Worm (Caenorhabditis elegans): ENCODE results near the gene F09F7.5.
A peak's percentile ranks its signal among the peaks of the same experiment; 100 is the strongest.

The F09F7.5 gene

DNA sequence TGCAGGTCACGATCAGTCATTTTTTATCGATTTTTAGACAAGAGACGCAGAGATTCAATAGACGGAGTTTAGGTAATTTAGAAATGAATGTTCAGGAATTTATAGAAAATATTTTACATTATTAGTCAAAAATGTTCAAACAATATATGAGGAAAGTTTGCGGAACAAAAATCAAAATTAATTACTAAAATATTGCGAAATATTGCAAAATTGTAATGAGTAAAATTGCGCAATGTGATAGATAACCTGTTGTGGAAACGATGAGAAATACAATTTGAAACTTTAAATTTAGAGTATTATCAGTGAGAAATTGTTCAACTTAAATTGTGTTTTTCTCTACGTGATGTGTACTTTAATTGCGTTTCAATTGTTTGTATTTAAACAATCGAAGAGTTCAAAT is 34.3 kb downstream of the F09F7.5 start, which contains the start of gene F56D2.5:
TSS of gene F56D2.5 (minus strand) at position 371 of the 400 bp plus-strand sequence.
- TF ChIP-seq ceh-14 (tag; optimal IDR thresholded peaks at IDR 0.05), result no peak
- no peak for TF ChIP-seq ceh-34 (tag; optimal IDR thresholded peaks at IDR 0.05)
- TF ChIP-seq unc-86 (tag; optimal IDR thresholded peaks at IDR 0.05), result no peak
- no peak for TF ChIP-seq odd-2 (tag; optimal IDR thresholded peaks at IDR 0.05)
- TF ChIP-seq hlh-8 (tag; optimal IDR thresholded peaks at IDR 0.05), result no peak
- TF ChIP-seq ceh-18 (tag; optimal IDR thresholded peaks at IDR 0.05), result no peak
- no peak for TF ChIP-seq hlh-30 (tag; optimal IDR thresholded peaks at IDR 0.05; ENCODE audit: insufficient read depth)
- no peak for TF ChIP-seq ceh-45 (GFP tag; IDR thresholded peaks at IDR 0.05)
- TF ChIP-seq npax-4 (tag; optimal IDR thresholded peaks at IDR 0.05), result no peak
- no peak for TF ChIP-seq ceh-22 (tag; optimal IDR thresholded peaks at IDR 0.05)
- no peak for TF ChIP-seq hlh-15 (tag; optimal IDR thresholded peaks at IDR 0.05)
- no peak for TF ChIP-seq mec-3 (tag; optimal IDR thresholded peaks at IDR 0.05; ENCODE audit: borderline replicate concordance)
- no peak for TF ChIP-seq pax-1 (tag; optimal IDR thresholded peaks at IDR 0.05)

DNA sequence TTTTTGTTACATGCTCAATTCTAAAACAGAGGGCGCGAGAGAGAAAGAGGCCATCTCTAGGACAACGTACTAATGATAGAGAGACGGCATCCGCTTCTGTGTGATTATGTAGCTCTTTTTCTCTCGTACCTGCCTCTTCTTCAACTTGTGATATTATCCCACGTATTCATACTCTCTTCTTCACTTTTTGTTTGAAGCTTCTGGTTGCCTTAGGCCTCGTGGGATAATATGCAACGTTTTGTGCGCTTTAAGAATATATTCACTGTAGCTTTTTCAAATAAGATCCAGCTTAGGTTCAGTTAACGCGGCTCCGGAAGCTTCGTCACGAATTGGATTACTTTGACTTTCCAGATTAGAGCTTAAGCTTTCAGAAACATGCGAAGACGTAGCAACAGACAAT is 36.0 kb downstream of the F09F7.5 start, which contains the start of the genes F56D2.8 and uev-2:
TSS of gene F56D2.8 (minus strand) at position 101 of the 400 bp plus-strand sequence.
TSS of gene uev-2 (plus strand) at position 360 of the 400 bp plus-strand sequence.
- TF ChIP-seq pros-1 (tag; optimal IDR thresholded peaks at IDR 0.05) (no peak), sox-4 (tag; optimal IDR thresholded peaks at IDR 0.05) (no peak), nhr-11 (tag; optimal IDR thresholded peaks at IDR 0.05) (no peak), fkh-10 (GFP tag; optimal IDR thresholded peaks at IDR 0.05) (no peak), eyg-1 (tag; optimal IDR thresholded peaks at IDR 0.05) (no peak), C08G9.2 (tag; optimal IDR thresholded peaks at IDR 0.05) (no peak), tbx-2 (tag; optimal IDR thresholded peaks at IDR 0.05) (no peak), ceh-30 (tag; optimal IDR thresholded peaks at IDR 0.05) (no peak), gmeb-2 (tag; optimal IDR thresholded peaks at IDR 0.05) (no peak), hlh-15 (tag; optimal IDR thresholded peaks at IDR 0.05) (no peak), ceh-31 (tag; optimal IDR thresholded peaks at IDR 0.05) (no peak), ceh-45 (GFP tag; IDR thresholded peaks at IDR 0.05) (no peak), nfya-1 (tag; optimal IDR thresholded peaks at IDR 0.05) (no peak), ceh-19 (GFP tag; optimal IDR thresholded peaks at IDR 0.05) (no peak), madf-2 (tag; optimal IDR thresholded peaks at IDR 0.05) (no peak), tbx-7 (tag; optimal IDR thresholded peaks at IDR 0.05) (no peak)

- TF ChIP-seq sox-2 (GFP tag; IDR thresholded peaks at IDR 0.05), result no peak
- TF ChIP-seq pat-9 (tag; optimal IDR thresholded peaks at IDR 0.05), result no peak
- peak; percentile 16 for TF ChIP-seq pax-1 (tag; optimal IDR thresholded peaks at IDR 0.05)
- TF ChIP-seq rnt-1 (tag; optimal IDR thresholded peaks at IDR 0.05), result no peak
- TF ChIP-seq pha-2 (tag; optimal IDR thresholded peaks at IDR 0.05), result no peak
- TF ChIP-seq ref-2 (tag; optimal IDR thresholded peaks at IDR 0.05), result no peak
- TF ChIP-seq ets-4 (tag; optimal IDR thresholded peaks at IDR 0.05), result peak; percentile 1
- TF ChIP-seq nhr-232 (tag; optimal IDR thresholded peaks at IDR 0.05), result no peak
- no peak for TF ChIP-seq sox-4 (tag; optimal IDR thresholded peaks at IDR 0.05)
- no peak for TF ChIP-seq ceh-30 (tag; optimal IDR thresholded peaks at IDR 0.05)
- TF ChIP-seq K09A11.1 (tag; optimal IDR thresholded peaks at IDR 0.05; ENCODE audit: insufficient read depth), result no peak
- no peak for TF ChIP-seq syd-9 (tag; optimal IDR thresholded peaks at IDR 0.05)
- no peak for TF ChIP-seq unc-55 (GFP tag; optimal IDR thresholded peaks at IDR 0.05)
- TF ChIP-seq ttx-3 (tag; optimal IDR thresholded peaks at IDR 0.05), result no peak
These were observed 37.9 kb downstream of the F09F7.5 start, which contains the start of gene F56D2.3 for ce11 chrIII:5584647-5585046. Gene F56D2.3 (plus strand): TSS chrIII:5584947.

DNA sequence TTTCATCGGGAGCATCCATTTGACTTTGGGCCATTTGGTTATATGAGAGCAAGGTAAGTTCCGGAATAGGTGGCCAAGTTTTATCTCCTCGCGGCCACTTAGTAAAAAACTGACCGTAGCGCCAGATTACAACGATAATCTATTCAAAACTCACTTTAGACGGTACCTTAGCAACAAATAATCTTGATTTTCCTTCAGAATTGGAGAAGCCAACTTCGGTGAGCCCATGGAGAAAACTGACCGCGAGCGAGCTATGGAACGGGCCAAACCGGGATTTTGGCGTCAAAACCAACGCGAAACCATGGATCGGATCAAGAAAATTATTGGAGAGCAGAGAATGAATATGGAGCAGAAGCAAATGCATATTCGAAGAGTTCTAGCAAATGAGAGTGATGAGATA is 38.9 kb downstream of the F09F7.5 start:
- TF ChIP-seq C08G9.2 (tag; optimal IDR thresholded peaks at IDR 0.05), result no peak
- no peak for TF ChIP-seq hlh-13 (GFP tag; optimal IDR thresholded peaks at IDR 0.05)
- no peak for TF ChIP-seq nhr-232 (tag; optimal IDR thresholded peaks at IDR 0.05)
- no peak for TF ChIP-seq C38D4.7 (GFP tag; optimal IDR thresholded peaks at IDR 0.05)
- TF ChIP-seq ceh-19 (GFP tag; optimal IDR thresholded peaks at IDR 0.05), result no peak
- no peak for TF ChIP-seq ceh-30 (tag; optimal IDR thresholded peaks at IDR 0.05)
- no peak for TF ChIP-seq sdc-2 (tag; optimal IDR thresholded peaks at IDR 0.05)
- no peak for TF ChIP-seq unc-86 (tag; optimal IDR thresholded peaks at IDR 0.05)
- no peak for TF ChIP-seq hlh-8 (tag; optimal IDR thresholded peaks at IDR 0.05)
- no peak for TF ChIP-seq pros-1 (tag; optimal IDR thresholded peaks at IDR 0.05)
- TF ChIP-seq tbx-2 (tag; optimal IDR thresholded peaks at IDR 0.05), result no peak
- no peak for TF ChIP-seq ahr-1 (tag; optimal IDR thresholded peaks at IDR 0.05)
- TF ChIP-seq odd-2 (tag; optimal IDR thresholded peaks at IDR 0.05), result no peak
- no peak for TF ChIP-seq ceh-6 (GFP tag; optimal IDR thresholded peaks at IDR 0.05)
- TF ChIP-seq ceh-2 (tag; optimal IDR thresholded peaks at IDR 0.05), result no peak
- TF ChIP-seq Y22D7AL.16 (tag; optimal IDR thresholded peaks at IDR 0.05), result no peak
- TF ChIP-seq sox-2 (GFP tag; IDR thresholded peaks at IDR 0.05), result no peak
- TF ChIP-seq lim-6 (tag; optimal IDR thresholded peaks at IDR 0.05), result no peak
- TF ChIP-seq elt-4 (tag; optimal IDR thresholded peaks at IDR 0.05), result no peak
- no peak for TF ChIP-seq F13H6.1 (tag; optimal IDR thresholded peaks at IDR 0.05)

All from whole organism, late embryonic.